Worm (Caenorhabditis elegans) whole organism, young adult: ENCODE results near the gene vps-50.

ENCODE experiments used
- B0035.1 ChIP-seq: sonication (generic microtip); optimal IDR thresholded peaks from 2 replicates; lab custom pipeline; 2016; ENCODE audit warnings: missing genetic modification characterization, mild to moderate bottlenecking, missing compliant biosample characterization, missing genotype, missing genetic modification reagents
- F22D6.2 ChIP-seq: sonication (generic microtip); optimal IDR thresholded peaks from 2 replicates; lab custom pipeline; 2016; ENCODE audit warnings: mild to moderate bottlenecking, missing genetic modification characterization, missing compliant biosample characterization
- F33H1.4 ChIP-seq: fragments of 200-800 bp; sonication (Bioruptor generic); IDR thresholded peaks from 2 replicates; pipeline ENCODE4 v1.3.6; 2022; ENCODE audit warnings: missing genetic modification reagents, missing genetic modification characterization, missing compliant biosample characterization
- F49E8.2 ChIP-seq: sonication (generic microtip); optimal IDR thresholded peaks from 3 replicates; lab custom pipeline; 2017; ENCODE audit warnings: missing genetic modification characterization, mild to moderate bottlenecking, missing compliant biosample characterization, antibody characterized with exemption, moderate library complexity; ENCODE audit not compliant: insufficient read depth
- F55B11.4 ChIP-seq: sonication (generic microtip); optimal IDR thresholded peaks from 2 replicates; lab custom pipeline; 2016; ENCODE audit warnings: missing compliant biosample characterization, missing genetic modification characterization, borderline replicate concordance; ENCODE audit not compliant: insufficient read depth
- K11D2.4 ChIP-seq: fragments of 200-800 bp; sonication (Bioruptor generic); IDR thresholded peaks from 2 replicates; pipeline ENCODE4 v1.3.6; 2022; ENCODE audit warnings: missing genetic modification reagents, missing genetic modification characterization, missing compliant biosample characterization
- K12H6.12 ChIP-seq: fragments of 200-800 bp; sonication (Bioruptor generic); optimal IDR thresholded peaks from 2 replicates; lab custom pipeline; 2018; ENCODE audit warnings: mild to moderate bottlenecking, missing genetic modification characterization, missing compliant biosample characterization
- Y56A3A.18 ChIP-seq: fragments of 200-800 bp; sonication (Bioruptor generic); IDR thresholded peaks from 2 replicates; pipeline ENCODE4 v1.3.6; 2022; ENCODE audit warnings: missing genetic modification reagents, missing genetic modification characterization, missing compliant biosample characterization
- Y79H2A.3 ChIP-seq: fragments of 200-800 bp; sonication (Bioruptor generic); conservative IDR thresholded peaks from 2 replicates; pipeline ENCODE4 v1.3.6; 2022; ENCODE audit warnings: missing genetic modification reagents, missing genetic modification characterization, missing compliant biosample characterization
- ZK185.1 ChIP-seq: sonication (generic microtip); optimal IDR thresholded peaks from 2 replicates; lab custom pipeline; 2016; ENCODE audit warnings: mild to moderate bottlenecking, missing genetic modification characterization, missing compliant biosample characterization; ENCODE audit not compliant: poor library complexity, severe bottlenecking
- aptf-2 ChIP-seq: fragments of 200-800 bp; sonication (Bioruptor generic); conservative IDR thresholded peaks from 2 replicates; pipeline ENCODE4 v1.3.6; 2022; ENCODE audit warnings: missing genetic modification reagents, missing genetic modification characterization, missing compliant biosample characterization
- atf-7 ChIP-seq: sonication (generic microtip); optimal IDR thresholded peaks from 2 replicates; lab custom pipeline; 2017; ENCODE audit warnings: mild to moderate bottlenecking, missing genetic modification characterization, missing compliant biosample characterization
- attf-6 ChIP-seq: fragments of 200-800 bp; sonication (Bioruptor generic); IDR thresholded peaks from 2 replicates; pipeline ENCODE4 v1.3.6; 2022; ENCODE audit warnings: missing genetic modification reagents, missing genetic modification characterization, missing compliant biosample characterization
- bed-2 ChIP-seq: fragments of 200-800 bp; sonication (Bioruptor generic); IDR thresholded peaks from 2 replicates; pipeline ENCODE4 v1.3.6; 2022; ENCODE audit warnings: missing genetic modification reagents, missing genetic modification characterization, missing compliant biosample characterization
- cebp-1 ChIP-seq, 2 experiments: fragments of 200-800 bp in 1 of 2; sonication (Bioruptor generic) in 1 of 2; sonication (generic microtip) in 1 of 2; IDR thresholded peaks in 1 of 2; optimal IDR thresholded peaks in 1 of 2; 2 replicates each; pipeline versions ENCODE4 v1.3.6 to Lab custom; 2017 to 2022; ENCODE audit warnings: missing compliant biosample characterization in 2 of 2, missing genetic modification characterization in 2 of 2, mild to moderate bottlenecking in 1 of 2, missing genetic modification reagents in 1 of 2, moderate library complexity in 1 of 2
- ceh-100 ChIP-seq: fragments of 200-800 bp; sonication (Bioruptor generic); IDR thresholded peaks from 2 replicates; pipeline ENCODE4 v1.3.6; 2022; ENCODE audit warnings: missing genetic modification reagents, missing genetic modification characterization, missing compliant biosample characterization
- ceh-40 ChIP-seq: fragments of 200-800 bp; sonication (Bioruptor generic); IDR thresholded peaks from 2 replicates; pipeline ENCODE4 v1.3.6; 2022; ENCODE audit warnings: missing genetic modification characterization, missing compliant biosample characterization
- ceh-58 ChIP-seq: fragments of 200-800 bp; sonication (Bioruptor generic); IDR thresholded peaks from 2 replicates; pipeline ENCODE4 v1.3.6; 2022; ENCODE audit warnings: missing genetic modification characterization, missing compliant biosample characterization
- ceh-91 ChIP-seq: fragments of 200-800 bp; sonication (Bioruptor generic); IDR thresholded peaks from 2 replicates; pipeline ENCODE4 v1.3.6; 2022; ENCODE audit warnings: missing genetic modification reagents, missing genetic modification characterization, missing compliant biosample characterization
- chd-7 ChIP-seq: sonication (generic microtip); optimal IDR thresholded peaks from 2 replicates; lab custom pipeline; 2016; ENCODE audit warnings: mild to moderate bottlenecking, missing genetic modification characterization, moderate library complexity, missing compliant biosample characterization
- dpl-1 ChIP-seq: fragments of 150-350 bp; optimal IDR thresholded peaks from 2 replicates; lab custom pipeline; 2014; ENCODE audit warnings: missing biosample characterization, missing genetic modification reagents, missing genetic modification characterization
- egrh-3 ChIP-seq: fragments of 200-800 bp; sonication (Bioruptor generic); IDR thresholded peaks from 2 replicates; pipeline ENCODE4 v1.3.6; 2022; ENCODE audit warnings: missing genetic modification reagents, missing genetic modification characterization, missing compliant biosample characterization
- ets-4 ChIP-seq: fragments of 200-800 bp; sonication (Bioruptor generic); optimal IDR thresholded peaks from 2 replicates; lab custom pipeline; 2018; ENCODE audit warnings: mild to moderate bottlenecking, missing genetic modification characterization, missing compliant biosample characterization
- gei-17 ChIP-seq: fragments of 200-800 bp; sonication (Bioruptor generic); optimal IDR thresholded peaks from 2 replicates; lab custom pipeline; 2018; ENCODE audit warnings: mild to moderate bottlenecking, missing genetic modification characterization, missing compliant biosample characterization
- hlh-12 ChIP-seq: sonication (generic microtip); optimal IDR thresholded peaks from 2 replicates; lab custom pipeline; 2016; ENCODE audit warnings: missing genetic modification characterization, missing compliant biosample characterization
- lin-35 ChIP-seq, 3 experiments: fragments of 150-350 bp in 2 of 3; sonication (generic microtip) in 1 of 3; optimal IDR thresholded peaks; 2 replicates each; lab custom pipeline; 2014 to 2018; ENCODE audit warnings: missing biosample characterization in 3 of 3, missing genetic modification characterization in 3 of 3, missing genetic modification reagents in 3 of 3
- madf-10 ChIP-seq: sonication (generic microtip); optimal IDR thresholded peaks from 2 replicates; lab custom pipeline; 2016; ENCODE audit warnings: mild to moderate bottlenecking, missing genetic modification characterization, missing compliant biosample characterization
- madf-6 ChIP-seq: fragments of 200-800 bp; sonication (Bioruptor generic); IDR thresholded peaks from 2 replicates; pipeline ENCODE4 v1.3.6; 2022; ENCODE audit warnings: missing genetic modification reagents, missing genetic modification characterization, missing compliant biosample characterization
- mcd-1 ChIP-seq: fragments of 200-800 bp; sonication (Bioruptor generic); IDR thresholded peaks from 2 replicates; pipeline ENCODE4 v1.3.6; 2022; ENCODE audit warnings: missing genetic modification reagents, missing genetic modification characterization, missing compliant biosample characterization
- nhr-27 ChIP-seq: fragments of 200-800 bp; sonication (Bioruptor generic); optimal IDR thresholded peaks from 2 replicates; lab custom pipeline; 2018; ENCODE audit warnings: mild to moderate bottlenecking, missing genetic modification characterization, moderate library complexity, missing compliant biosample characterization
- nhr-80 ChIP-seq: sonication (generic microtip); optimal IDR thresholded peaks from 2 replicates; lab custom pipeline; 2016; ENCODE audit warnings: missing genetic modification characterization, missing compliant biosample characterization
- pbrm-1 ChIP-seq: fragments of 200-800 bp; sonication (Bioruptor generic); IDR thresholded peaks from 2 replicates; pipeline ENCODE4 v1.3.6; 2022; ENCODE audit warnings: missing genetic modification reagents, missing genetic modification characterization, missing compliant biosample characterization
- rcor-1 ChIP-seq: fragments of 200-800 bp; sonication (Bioruptor generic); IDR thresholded peaks from 2 replicates; pipeline ENCODE4 v1.3.6; 2022; ENCODE audit warnings: missing genetic modification reagents, missing genetic modification characterization, missing compliant biosample characterization
- sea-2 ChIP-seq: fragments of 200-800 bp; sonication (Bioruptor generic); IDR thresholded peaks from 2 replicates; pipeline ENCODE4 v1.3.6; 2022; ENCODE audit warnings: missing genetic modification characterization, missing compliant biosample characterization
- snpc-1.1 ChIP-seq: sonication (generic microtip); optimal IDR thresholded peaks from 2 replicates; lab custom pipeline; 2017; ENCODE audit warnings: missing genetic modification characterization, mild to moderate bottlenecking, missing compliant biosample characterization, antibody characterized with exemption, moderate library complexity, missing genotype, missing genetic modification reagents; ENCODE audit not compliant: insufficient read depth
- snpc-3.4 ChIP-seq: sonication (generic microtip); optimal IDR thresholded peaks from 2 replicates; lab custom pipeline; 2017; ENCODE audit warnings: missing genetic modification characterization, mild to moderate bottlenecking, missing compliant biosample characterization, antibody characterized with exemption, moderate library complexity, missing genotype, missing genetic modification reagents
- tbx-9 ChIP-seq: sonication (generic microtip); optimal IDR thresholded peaks from 2 replicates; lab custom pipeline; 2016; ENCODE audit warnings: borderline replicate concordance, missing genetic modification characterization, inconsistent platforms, missing compliant biosample characterization
- unc-130 ChIP-seq: sonication (generic microtip); optimal IDR thresholded peaks from 2 replicates; lab custom pipeline; 2016; ENCODE audit warnings: missing genetic modification reagents, missing genetic modification characterization, missing compliant biosample characterization
- zfh-2 ChIP-seq: fragments of 200-800 bp; sonication (Bioruptor generic); conservative IDR thresholded peaks from 2 replicates; pipeline ENCODE4 v1.3.6; 2022; ENCODE audit warnings: missing genetic modification reagents, missing genetic modification characterization, missing compliant biosample characterization
- ztf-22 ChIP-seq: fragments of 200-800 bp; sonication (Bioruptor generic); optimal IDR thresholded peaks from 2 replicates; lab custom pipeline; 2018; ENCODE audit warnings: mild to moderate bottlenecking, missing genetic modification characterization, moderate library complexity, missing compliant biosample characterization
- ztf-25 ChIP-seq: fragments of 200-800 bp; sonication (Bioruptor generic); IDR thresholded peaks from 2 replicates; pipeline ENCODE4 v1.3.6; 2022; ENCODE audit warnings: missing genetic modification reagents, missing genetic modification characterization, missing compliant biosample characterization
- ztf-3 ChIP-seq: fragments of 200-800 bp; sonication (Bioruptor generic); optimal IDR thresholded peaks from 2 replicates; lab custom pipeline; 2018; ENCODE audit warnings: mild to moderate bottlenecking, missing genetic modification characterization, missing compliant biosample characterization

vps-50 gene

ce11 chrIII:10881996-10882395 lies 13.0 kb downstream of the vps-50 start (continued):
- TF ChIP-seq F49E8.2 (tag; lab: Kevin White, UChicago) (no peak), sea-2 (GFP tag; lab: Robert Waterston, UW) (no peak), ceh-100 (GFP tag; lab: Robert Waterston, UW) (no peak), snpc-1.1 (tag; lab: Kevin White, UChicago) (no peak), nhr-27 (no peak), pbrm-1 (GFP tag; lab: Robert Waterston, UW) (no peak), nhr-80 (tag; lab: Kevin White, UChicago) (no peak), atf-7 (no peak), zfh-2 (GFP tag; lab: Robert Waterston, UW) (no peak), ceh-40 (GFP tag; lab: Robert Waterston, UW) (no peak), ets-4 (no peak), ztf-3 (GFP tag; lab: Kevin White, UChicago) (no peak), gei-17 (GFP tag; lab: Kevin White, UChicago) (no peak), attf-6 (GFP tag; lab: Robert Waterston, UW) (no peak), ZK185.1 (tag; lab: Kevin White, UChicago) (no peak), F22D6.2 (tag; lab: Kevin White, UChicago) (no peak), tbx-9 (tag; lab: Kevin White, UChicago) (no peak), Y79H2A.3 (no peak), bed-2 (GFP tag; lab: Robert Waterston, UW) (no peak), egrh-3 (GFP tag; lab: Robert Waterston, UW) (no peak), cebp-1 (GFP tag; IDR thresholded peaks at IDR 0.05; lab: Robert Waterston, UW) (no peak), cebp-1 (tag; optimal IDR thresholded peaks at IDR 0.05; lab: Kevin White, UChicago) (no peak), madf-10 (tag; lab: Kevin White, UChicago) (no peak), aptf-2 (no peak), F33H1.4 (GFP tag; lab: Robert Waterston, UW) (peak; percentile 43), ceh-58 (GFP tag; lab: Robert Waterston, UW) (no peak), Y56A3A.18 (GFP tag; lab: Robert Waterston, UW) (no peak), B0035.1 (tag; lab: Kevin White, UChicago) (no peak), mcd-1 (GFP tag; lab: Robert Waterston, UW) (peak; percentile 94), K12H6.12 (tag; lab: Kevin White, UChicago) (no peak), ztf-22 (GFP tag; lab: Kevin White, UChicago) (no peak), rcor-1 (GFP tag; lab: Robert Waterston, UW) (no peak), dpl-1 (GFP tag; lab: Kevin White, UChicago) (no peak), madf-6 (GFP tag; lab: Robert Waterston, UW) (peak; percentile 56), F55B11.4 (tag; lab: Kevin White, UChicago) (no peak), snpc-3.4 (no peak), hlh-12 (no peak), lin-35 (GFP tag; optimal IDR thresholded peaks at IDR 0.05; lab: Kevin White, UChicago) (peak in 1 of 3 experiments; percentile 13), ceh-91 (GFP tag; lab: Robert Waterston, UW) (no peak), K11D2.4 (GFP tag; lab: Robert Waterston, UW) (no peak), unc-130 (no peak), ztf-25 (GFP tag; lab: Robert Waterston, UW) (no peak), chd-7 (tag; lab: Kevin White, UChicago) (no peak)
